Fruit fly (Drosophila melanogaster) whole organism, embryonic: Measurements from ENCODE around the gene CG33203.
A peak's percentile ranks its signal among the peaks of the same experiment; 100 is the strongest.

Experiments
- CG10209 ChIP-seq: fragments of 200-800 bp; sonication (Bioruptor generic); optimal IDR thresholded peaks from 3 replicates; lab custom pipeline; 2017; ENCODE audit warnings: missing biosample characterization, mild to moderate bottlenecking, missing genetic modification characterization, missing genetic modification reagents
- CG10267 ChIP-seq: fragments of 200-800 bp; sonication (Bioruptor generic); optimal IDR thresholded peaks from 2 replicates; lab custom pipeline; 2018; ENCODE audit warnings: missing biosample characterization, mild to moderate bottlenecking, missing genetic modification characterization, moderate library complexity
- CG10321 ChIP-seq: fragments of 200-800 bp; sonication (Bioruptor generic); IDR thresholded peaks from 2 replicates; pipeline ENCODE4 v1.3.6; 2022; ENCODE audit warnings: missing biosample characterization, missing genetic modification characterization
- CG10462 ChIP-seq: fragments of 200-800 bp; sonication (Bioruptor generic); optimal IDR thresholded peaks from 2 replicates; lab custom pipeline; 2016; ENCODE audit warnings: missing biosample characterization, missing genetic modification characterization
- CG11456 ChIP-seq: fragments of 200-800 bp; sonication (Bioruptor generic); IDR thresholded peaks from 3 replicates; pipeline ENCODE4 v1.3.6; 2022; ENCODE audit warnings: missing biosample characterization, missing genetic modification characterization
- CG11560 ChIP-seq: fragments of 200-800 bp; sonication (Bioruptor generic); IDR thresholded peaks from 3 replicates; pipeline ENCODE4 v1.3.6; 2022; ENCODE audit warnings: missing biosample characterization, missing genetic modification characterization
- CG11696 ChIP-seq: fragments of 200-800 bp; sonication (Bioruptor generic); IDR thresholded peaks from 2 replicates; pipeline ENCODE4 v1.3.6; 2022; ENCODE audit warnings: missing biosample characterization, missing genetic modification characterization
- CG12769 ChIP-seq: fragments of 200-800 bp; sonication (Bioruptor generic); optimal IDR thresholded peaks from 2 replicates; lab custom pipeline; 2019; ENCODE audit warnings: missing biosample characterization, mild to moderate bottlenecking, missing genetic modification characterization, moderate library complexity
- CG14965 ChIP-seq: fragments of 200-800 bp; sonication (Bioruptor generic); optimal IDR thresholded peaks from 2 replicates; lab custom pipeline; 2016; ENCODE audit warnings: missing biosample characterization, missing genetic modification characterization, borderline replicate concordance
- CG15073 ChIP-seq: fragments of 200-800 bp; sonication (Bioruptor generic); optimal IDR thresholded peaks from 2 replicates; lab custom pipeline; 2016; ENCODE audit warnings: missing biosample characterization, missing genetic modification characterization
- CG15514 ChIP-seq: fragments of 200-800 bp; sonication (Bioruptor generic); optimal IDR thresholded peaks from 3 replicates; lab custom pipeline; 2017; ENCODE audit warnings: missing biosample characterization, missing genetic modification characterization, mild to moderate bottlenecking, moderate library complexity, missing genetic modification reagents
- CG2875 ChIP-seq: fragments of 200-800 bp; sonication (Bioruptor generic); optimal IDR thresholded peaks from 2 replicates; lab custom pipeline; 2017; ENCODE audit warnings: missing biosample characterization, mild to moderate bottlenecking, missing genetic modification characterization, missing genetic modification reagents
- CG33213 ChIP-seq: fragments of 200-800 bp; sonication (Bioruptor generic); optimal IDR thresholded peaks from 3 replicates; lab custom pipeline; 2016; ENCODE audit warnings: missing biosample characterization, missing genetic modification characterization
- CG3838 ChIP-seq: fragments of 200-800 bp; sonication (Bioruptor generic); optimal IDR thresholded peaks from 3 replicates; lab custom pipeline; 2016; ENCODE audit warnings: missing biosample characterization, missing genetic modification characterization
- CG3847 ChIP-seq: fragments of 200-800 bp; sonication (Bioruptor generic); IDR thresholded peaks from 2 replicates; pipeline ENCODE4 v1.3.6; 2022; ENCODE audit warnings: missing biosample characterization, missing genetic modification characterization
- CG4282 ChIP-seq: fragments of 200-800 bp; sonication (Bioruptor generic); optimal IDR thresholded peaks from 2 replicates; lab custom pipeline; 2016; ENCODE audit warnings: missing biosample characterization, missing genetic modification characterization
- CG6272 ChIP-seq: fragments of 200-800 bp; sonication (Bioruptor generic); IDR thresholded peaks from 2 replicates; pipeline ENCODE4 v1.3.6; 2022; ENCODE audit warnings: missing biosample characterization, missing genetic modification characterization
- CG6689 ChIP-seq: fragments of 200-800 bp; sonication (Bioruptor generic); IDR thresholded peaks from 2 replicates; pipeline ENCODE4 v1.3.6; 2022; ENCODE audit warnings: missing biosample characterization, missing genetic modification characterization
- CG6765 ChIP-seq: fragments of 200-800 bp; sonication (Bioruptor generic); optimal IDR thresholded peaks from 3 replicates; lab custom pipeline; 2017; ENCODE audit warnings: missing biosample characterization, mild to moderate bottlenecking, missing genetic modification characterization
- CG7745 ChIP-seq: fragments of 200-800 bp; sonication (Bioruptor generic); optimal IDR thresholded peaks from 2 replicates; lab custom pipeline; 2018; ENCODE audit warnings: missing biosample characterization, mild to moderate bottlenecking, missing genetic modification characterization, moderate library complexity
- CG7786 ChIP-seq: fragments of 200-800 bp; sonication (Bioruptor generic); optimal IDR thresholded peaks from 2 replicates; lab custom pipeline; 2016; ENCODE audit warnings: missing biosample characterization, missing genetic modification characterization
- CG7987 ChIP-seq: fragments of 200-800 bp; sonication (Bioruptor generic); optimal IDR thresholded peaks from 2 replicates; lab custom pipeline; 2018; ENCODE audit warnings: missing biosample characterization, mild to moderate bottlenecking, missing genetic modification characterization, moderate library complexity
- CG8478 ChIP-seq: fragments of >200 bp; optimal IDR thresholded peaks from 2 replicates; lab custom pipeline; 2018
- CTCF ChIP-seq: fragments of 200-800 bp; sonication (Bioruptor generic); optimal IDR thresholded peaks from 2 replicates; lab custom pipeline; 2017; ENCODE audit warnings: missing biosample characterization, mild to moderate bottlenecking, missing genetic modification characterization, moderate library complexity
- Deaf1 ChIP-seq: fragments of 200-800 bp; optimal IDR thresholded peaks from 3 replicates; lab custom pipeline; 2019; ENCODE audit warnings: missing biosample characterization, mild to moderate bottlenecking, missing genetic modification characterization, moderate library complexity
- Drgx ChIP-seq: fragments of 200-800 bp; sonication (Bioruptor generic); IDR thresholded peaks from 2 replicates; pipeline ENCODE4 v1.3.6; 2022; ENCODE audit warnings: missing biosample characterization, missing genetic modification characterization
- Fer3 ChIP-seq: fragments of 200-800 bp; sonication (Bioruptor generic); optimal IDR thresholded peaks from 2 replicates; lab custom pipeline; 2018; ENCODE audit warnings: missing biosample characterization, mild to moderate bottlenecking, missing genetic modification characterization, moderate library complexity
- HLH54F ChIP-seq: fragments of 200-800 bp; sonication (Bioruptor generic); optimal IDR thresholded peaks from 3 replicates; lab custom pipeline; 2016; ENCODE audit warnings: missing biosample characterization, missing genetic modification characterization
- Hr51 ChIP-seq, 2 experiments: fragments of 200-800 bp; sonication (Bioruptor generic); optimal IDR thresholded peaks; 2 replicates in 1 of 2; 3 replicates in 1 of 2; lab custom pipeline; 2016 to 2018; ENCODE audit warnings: missing biosample characterization in 2 of 2, missing genetic modification characterization in 2 of 2, mild to moderate bottlenecking in 1 of 2, moderate library complexity in 1 of 2
- Kr ChIP-seq: fragments of 200-800 bp; sonication (Bioruptor generic); optimal IDR thresholded peaks from 2 replicates; lab custom pipeline; 2017; ENCODE audit warnings: missing biosample characterization, mild to moderate bottlenecking, missing genetic modification characterization
- Lim3 ChIP-seq: fragments of 200-800 bp; sonication (Bioruptor generic); IDR thresholded peaks from 2 replicates; pipeline ENCODE4 v1.3.6; 2022; ENCODE audit warnings: missing biosample characterization, missing genetic modification characterization
- NFAT ChIP-seq: fragments of 200-800 bp; sonication (Bioruptor generic); IDR thresholded peaks from 2 replicates; pipeline ENCODE4 v1.3.6; 2022; ENCODE audit warnings: missing biosample characterization, missing genetic modification characterization
- Neu2 ChIP-seq: fragments of 200-800 bp; sonication (Bioruptor generic); optimal IDR thresholded peaks from 3 replicates; lab custom pipeline; 2016; ENCODE audit warnings: missing biosample characterization, missing genetic modification characterization, borderline replicate concordance
- Nf-YA ChIP-seq: fragments of 200-800 bp; sonication (Bioruptor generic); IDR thresholded peaks from 2 replicates; pipeline ENCODE4 v1.3.6; 2022; ENCODE audit warnings: missing biosample characterization, missing genetic modification characterization
- PHDP ChIP-seq: fragments of 200-800 bp; sonication (Bioruptor generic); optimal IDR thresholded peaks from 3 replicates; lab custom pipeline; 2018; ENCODE audit warnings: missing biosample characterization, mild to moderate bottlenecking, missing genetic modification characterization, moderate library complexity
- Rx ChIP-seq: fragments of 200-800 bp; sonication (Bioruptor generic); IDR thresholded peaks from 2 replicates; pipeline ENCODE4 v1.3.6; 2022; ENCODE audit warnings: missing biosample characterization, missing genetic modification characterization
- TFAM ChIP-seq: fragments of 200-800 bp; sonication (Bioruptor generic); optimal IDR thresholded peaks from 2 replicates; lab custom pipeline; 2017; ENCODE audit warnings: missing biosample characterization, missing genetic modification characterization, inconsistent platforms
- Xrp1 ChIP-seq: fragments of 200-800 bp; sonication (Bioruptor generic); IDR thresholded peaks from 2 replicates; pipeline ENCODE4 v1.3.6; 2022; ENCODE audit warnings: missing biosample characterization, missing genetic modification characterization
- bigmax ChIP-seq: fragments of 200-800 bp; sonication (Bioruptor generic); optimal IDR thresholded peaks from 2 replicates; lab custom pipeline; 2018; ENCODE audit warnings: missing biosample characterization, mild to moderate bottlenecking, missing genetic modification characterization
- crc ChIP-seq: fragments of 200-800 bp; sonication (Bioruptor generic); optimal IDR thresholded peaks from 2 replicates; lab custom pipeline; 2016; ENCODE audit warnings: missing biosample characterization, missing genetic modification characterization
- dpn ChIP-seq, 2 experiments: fragments of 200-800 bp; sonication (Bioruptor generic); optimal IDR thresholded peaks; 3 replicates each; lab custom pipeline; 2016; ENCODE audit warnings: missing biosample characterization in 2 of 2, missing genetic modification characterization in 2 of 2
- eyg ChIP-seq: fragments of 200-800 bp; sonication (Bioruptor generic); optimal IDR thresholded peaks from 3 replicates; lab custom pipeline; 2016; ENCODE audit warnings: missing biosample characterization, missing genetic modification characterization
- her ChIP-seq: fragments of 200-800 bp; sonication (Bioruptor generic); optimal IDR thresholded peaks from 2 replicates; lab custom pipeline; 2016; ENCODE audit warnings: missing biosample characterization, missing genetic modification characterization
- ken ChIP-seq: fragments of 200-800 bp; sonication (Bioruptor generic); IDR thresholded peaks from 3 replicates; pipeline ENCODE4 v1.3.6; 2022; ENCODE audit warnings: missing biosample characterization, missing genetic modification characterization
- org-1 ChIP-seq: fragments of 200-800 bp; sonication (Bioruptor generic); optimal IDR thresholded peaks from 2 replicates; lab custom pipeline; 2017; ENCODE audit warnings: missing biosample characterization, missing genetic modification characterization
- scrt ChIP-seq: fragments of 200-800 bp; sonication (Bioruptor generic); optimal IDR thresholded peaks from 2 replicates; lab custom pipeline; 2018; ENCODE audit warnings: missing biosample characterization, mild to moderate bottlenecking, missing genetic modification characterization, moderate library complexity
- sens ChIP-seq: fragments of 200-800 bp; sonication (Bioruptor generic); peaks from one replicate; lab custom pipeline; 2016; ENCODE audit warnings: missing biosample characterization, missing genetic modification characterization
- shn ChIP-seq: fragments of 200-800 bp; sonication (Bioruptor generic); optimal IDR thresholded peaks from 3 replicates; lab custom pipeline; 2016; ENCODE audit warnings: missing biosample characterization, missing genetic modification characterization
- sisA ChIP-seq: fragments of 200-800 bp; sonication (Bioruptor generic); IDR thresholded peaks from 2 replicates; pipeline ENCODE4 v1.3.6; 2022; ENCODE audit warnings: missing biosample characterization, missing genetic modification characterization
- sqz ChIP-seq: fragments of 200-800 bp; sonication (Bioruptor generic); optimal IDR thresholded peaks from 3 replicates; lab custom pipeline; 2018; ENCODE audit warnings: missing biosample characterization, mild to moderate bottlenecking, missing genetic modification characterization

Gene CG33203

dm6 chr3R:28888561-28889426 is 1.3 kb upstream of the CG33203 start (continued):
- TF ChIP-seq CG14965 (GFP tag; lab: Kevin White, UChicago) (no peak), Drgx (GFP tag; lab: Robert Waterston, UW) (peak; percentile 84), ken (GFP tag; lab: Robert Waterston, UW) (peak; percentile 56; the same call in 1 of the 3 replicates), HLH54F (GFP tag; lab: Kevin White, UChicago) (peak; percentile 91), CG33213 (GFP tag; lab: Kevin White, UChicago) (peak; percentile 77), CG15073 (no peak), sqz (GFP tag; lab: Kevin White, UChicago) (peak; percentile 58), Rx (0 out of 2 replicates have a peak, but pooled peaks have one; percentile 30), scrt (peak; percentile 68), CG3847 (peak; percentile 87), CG6689 (GFP tag; lab: Robert Waterston, UW) (peak; percentile 75; the same call in 1 of the 2 replicates), CG15514 (peak; percentile 79), CG7987 (GFP tag; lab: Kevin White, UChicago) (peak; percentile 76), Deaf1 (tag; lab: Kevin White, UChicago) (peak; percentile 48), eyg (GFP tag; lab: Kevin White, UChicago) (peak; percentile 82), CG3838 (GFP tag; lab: Kevin White, UChicago) (peak; percentile 36), CG10462 (GFP tag; lab: Kevin White, UChicago) (peak; percentile 53), CG12769 (peak; percentile 72), CG10267 (tag; lab: Kevin White, UChicago) (peak; percentile 95), sisA (peak; percentile 71), bigmax (GFP tag; lab: Kevin White, UChicago) (no peak), Nf-YA (0 out of 2 replicates have a peak, but pooled peaks have one; percentile 49), Hr51 (GFP tag; optimal IDR thresholded peaks at IDR 0.05; lab: Kevin White, UChicago) (peak; percentile 61 to 66), Kr (GFP tag; lab: Kevin White, UChicago) (no peak), CG11560 (tag; lab: Robert Waterston, UW) (peak; percentile 59; the same call in 1 of the 3 replicates), sens (GFP tag; lab: Kevin White, UChicago) (peak; percentile 96), her (GFP tag; lab: Kevin White, UChicago) (peak; percentile 87), NFAT (GFP tag; lab: Robert Waterston, UW) (peak; percentile 83), CG8478 (peak; percentile 88), CG7786 (peak; percentile 92), CG4282 (GFP tag; lab: Kevin White, UChicago) (peak; percentile 79), CG7745 (no peak), CG10209 (peak; percentile 79), crc (GFP tag; lab: Kevin White, UChicago) (peak; percentile 72), CG11696 (no peak), CG11456 (GFP tag; lab: Robert Waterston, UW) (peak; percentile 87), shn (GFP tag; lab: Kevin White, UChicago) (peak; percentile 90), CG6272 (GFP tag; lab: Robert Waterston, UW) (peak; percentile 64), Neu2 (GFP tag; lab: Kevin White, UChicago) (peak; percentile 47), dpn (GFP tag; optimal IDR thresholded peaks at IDR 0.05; lab: Kevin White, UChicago) (peak; percentile 89), CG10321 (GFP tag; lab: Robert Waterston, UW) (no peak), Fer3 (tag; lab: Kevin White, UChicago) (peak; percentile 84), Lim3 (GFP tag; lab: Robert Waterston, UW) (no peak), PHDP (tag; lab: Kevin White, UChicago) (peak; percentile 82), Xrp1 (peak; percentile 77), CTCF (peak; percentile 50), TFAM (no peak), org-1 (GFP tag; lab: Kevin White, UChicago) (peak; percentile 66), CG2875 (GFP tag; lab: Kevin White, UChicago) (no peak), CG6765 (peak; percentile 46)
